Worm (Caenorhabditis elegans) whole organism, L3 larva: ENCODE measurements around the gene F26G1.9.

ENCODE experiments used
- R02D3.7 ChIP-seq: fragments of 150-350 bp; optimal IDR thresholded peaks from 2 replicates; lab custom pipeline; 2014; ENCODE audit warnings: missing biosample characterization, missing genetic modification characterization
- ZK546.5 ChIP-seq: sonication (generic microtip); optimal IDR thresholded peaks from 2 replicates; lab custom pipeline; 2017; ENCODE audit warnings: missing biosample characterization, missing genetic modification characterization
- aly-2 ChIP-seq: fragments of 150-350 bp; optimal IDR thresholded peaks from 2 replicates; lab custom pipeline; 2014; ENCODE audit warnings: missing biosample characterization, missing genetic modification characterization
- ama-1 ChIP-seq: fragments of 150-350 bp; optimal IDR thresholded peaks from 2 replicates; lab custom pipeline; 2018
- ceh-16 ChIP-seq: sonication (generic microtip); optimal IDR thresholded peaks from 2 replicates; lab custom pipeline; 2017; ENCODE audit warnings: missing biosample characterization, missing genetic modification characterization
- ceh-9 ChIP-seq: sonication (generic microtip); optimal IDR thresholded peaks from 2 replicates; lab custom pipeline; 2018; ENCODE audit warnings: missing biosample characterization, missing genetic modification characterization
- egl-5 ChIP-seq: fragments of 150-350 bp; optimal IDR thresholded peaks from 2 replicates; lab custom pipeline; 2017; ENCODE audit warnings: missing biosample characterization, missing genetic modification reagents, missing genetic modification characterization, inconsistent platforms
- elt-1 ChIP-seq: fragments of 150-350 bp; optimal IDR thresholded peaks from 2 replicates; lab custom pipeline; 2014; ENCODE audit warnings: missing biosample characterization, missing genetic modification characterization
- elt-2 ChIP-seq: sonication (generic microtip); optimal IDR thresholded peaks from 2 replicates; lab custom pipeline; 2016; ENCODE audit warnings: missing genetic modification reagents, mild to moderate bottlenecking, missing genetic modification characterization, missing compliant biosample characterization
- elt-3 ChIP-seq, 3 experiments: fragments of 150-350 bp in 1 of 3; sonication (generic microtip) in 2 of 3; optimal IDR thresholded peaks; 2 replicates in 2 of 3; 4 replicates in 1 of 3; lab custom pipeline; 2014 to 2017; ENCODE audit warnings: missing biosample characterization in 3 of 3, missing genetic modification characterization in 3 of 3
- fkh-10 ChIP-seq: sonication (generic microtip); optimal IDR thresholded peaks from 2 replicates; lab custom pipeline; 2017; ENCODE audit warnings: missing biosample characterization, missing genetic modification reagents, missing genetic modification characterization
- fkh-2 ChIP-seq: fragments of 150-350 bp; optimal IDR thresholded peaks from 2 replicates; lab custom pipeline; 2014; ENCODE audit warnings: missing biosample characterization, missing genetic modification reagents, missing genetic modification characterization
- fos-1 ChIP-seq: fragments of 150-350 bp; optimal IDR thresholded peaks from 2 replicates; lab custom pipeline; 2014; ENCODE audit warnings: missing biosample characterization, missing genetic modification characterization
- hmg-11 ChIP-seq: sonication (generic microtip); optimal IDR thresholded peaks from 2 replicates; lab custom pipeline; 2016; ENCODE audit warnings: missing genetic modification characterization, missing compliant biosample characterization
- jun-1 ChIP-seq: fragments of 150-350 bp; optimal IDR thresholded peaks from 2 replicates; lab custom pipeline; 2014; ENCODE audit warnings: missing biosample characterization, missing genetic modification reagents, missing genetic modification characterization
- lin-15B ChIP-seq: fragments of 150-350 bp; optimal IDR thresholded peaks from 2 replicates; lab custom pipeline; 2014; ENCODE audit warnings: missing biosample characterization, missing genetic modification characterization
- lsy-12 ChIP-seq: sonication (generic microtip); optimal IDR thresholded peaks from 2 replicates; lab custom pipeline; 2016; ENCODE audit warnings: mild to moderate bottlenecking, missing genetic modification characterization, missing compliant biosample characterization
- mml-1 ChIP-seq: fragments of 150-350 bp; sonication (generic microtip); optimal IDR thresholded peaks from 3 replicates; lab custom pipeline; 2014; ENCODE audit warnings: missing biosample characterization, missing genetic modification characterization
- nhr-11 ChIP-seq: fragments of 150-350 bp; optimal IDR thresholded peaks from 2 replicates; lab custom pipeline; 2014; ENCODE audit warnings: missing biosample characterization, missing genetic modification characterization
- nhr-12 ChIP-seq: fragments of 150-350 bp; optimal IDR thresholded peaks from 2 replicates; lab custom pipeline; 2014; ENCODE audit warnings: missing biosample characterization, missing genetic modification characterization
- nhr-23 ChIP-seq: fragments of 150-350 bp; optimal IDR thresholded peaks from 2 replicates; lab custom pipeline; 2014; ENCODE audit warnings: missing biosample characterization, missing genetic modification reagents, missing genetic modification characterization
- nhr-25 ChIP-seq: sonication (generic microtip); optimal IDR thresholded peaks from 2 replicates; lab custom pipeline; 2017; ENCODE audit warnings: missing biosample characterization, missing genetic modification characterization
- nhr-67 ChIP-seq: fragments of 150-350 bp; optimal IDR thresholded peaks from 2 replicates; lab custom pipeline; 2014; ENCODE audit warnings: missing biosample characterization, missing genetic modification characterization
- nhr-77 ChIP-seq: fragments of 150-350 bp; optimal IDR thresholded peaks from 2 replicates; lab custom pipeline; 2014; ENCODE audit warnings: missing biosample characterization, missing genetic modification characterization
- pqm-1 ChIP-seq: fragments of 150-350 bp; optimal IDR thresholded peaks from 2 replicates; lab custom pipeline; 2017; ENCODE audit warnings: missing biosample characterization, missing genetic modification characterization, inconsistent platforms
- sea-2 ChIP-seq: fragments of 150-350 bp; sonication (generic microtip); optimal IDR thresholded peaks from 4 replicates; lab custom pipeline; 2014; ENCODE audit warnings: missing biosample characterization, missing genetic modification reagents, missing genetic modification characterization
- skn-1 ChIP-seq: fragments of 150-350 bp; optimal IDR thresholded peaks from 2 replicates; lab custom pipeline; 2014; ENCODE audit warnings: missing biosample characterization, missing genetic modification characterization
- tbx-2 ChIP-seq: sonication (generic microtip); optimal IDR thresholded peaks from 2 replicates; lab custom pipeline; 2016; ENCODE audit warnings: mild to moderate bottlenecking, missing genetic modification characterization, missing compliant biosample characterization
- unc-39 ChIP-seq: sonication (generic microtip); optimal IDR thresholded peaks from 4 replicates; lab custom pipeline; 2017; ENCODE audit warnings: missing biosample characterization, missing genetic modification characterization
- unc-62 ChIP-seq: fragments of 150-350 bp; sonication (generic microtip); optimal IDR thresholded peaks from 4 replicates; lab custom pipeline; 2014; ENCODE audit warnings: missing biosample characterization, missing genetic modification reagents, missing genetic modification characterization
- zag-1 ChIP-seq: fragments of 150-350 bp; optimal IDR thresholded peaks from 2 replicates; lab custom pipeline; 2014; ENCODE audit warnings: missing biosample characterization, missing genetic modification characterization

Gene F26G1.9

DNA sequence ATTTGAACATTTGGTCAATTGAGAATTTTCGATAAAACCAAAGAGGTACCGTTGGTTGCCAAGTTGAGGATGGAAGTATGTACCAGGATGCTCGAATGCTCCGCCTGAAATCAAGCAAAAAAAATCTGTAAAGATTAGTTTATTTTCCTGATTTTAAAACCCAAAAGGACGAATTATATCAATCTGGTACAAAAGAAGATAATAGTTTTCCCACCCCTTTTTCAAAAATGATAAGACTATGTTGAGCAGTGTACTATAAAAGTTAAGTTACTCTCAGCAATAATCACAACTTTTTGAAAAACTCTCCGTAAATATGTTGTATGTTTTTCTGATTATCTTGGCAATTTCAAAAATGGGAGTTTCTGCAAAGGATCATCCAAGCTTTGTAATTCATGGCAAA is 15.3 kb downstream of the F26G1.9 start, which contains the start of gene F26G1.3:
TSS of gene F26G1.3 (plus strand) at position 301 of the 400 bp plus-strand sequence.
- TF ChIP-seq fos-1 (tag; lab: Kevin White, UChicago) (no peak), ama-1 (lab: Kevin White, UChicago) (no peak), ceh-9 (tag; lab: Kevin White, UChicago) (no peak), hmg-11 (tag; lab: Kevin White, UChicago) (no peak), fkh-2 (tag; lab: Kevin White, UChicago) (no peak), lin-15B (tag; lab: Kevin White, UChicago) (no peak), nhr-25 (tag; lab: Kevin White, UChicago) (no peak)

DNA sequence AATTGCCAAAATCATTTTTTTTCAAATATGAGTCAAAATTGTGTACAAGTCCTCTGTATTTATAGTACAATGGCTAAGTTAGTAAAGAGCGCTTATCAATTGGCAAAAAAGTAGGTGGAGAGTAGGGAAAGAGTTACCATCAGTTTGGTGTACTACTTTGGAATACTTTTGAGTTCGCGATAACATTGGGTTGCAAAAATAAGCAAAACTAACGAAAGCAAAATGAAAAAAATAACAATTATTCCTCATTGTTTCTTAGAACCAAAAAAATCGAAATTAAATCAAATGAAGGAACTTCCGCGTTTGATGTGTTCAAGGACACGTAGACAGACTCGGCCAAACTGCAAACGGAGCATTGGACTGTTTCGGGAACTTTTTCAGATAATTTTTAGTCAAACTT is 17.0 kb downstream of the F26G1.9 start, which contains the start of gene C27D9.2:
TSS of gene C27D9.2 (minus strand) at position 101 of the 400 bp plus-strand sequence.
- TF ChIP-seq egl-5 (tag; lab: Kevin White, UChicago) = no peak
- TF ChIP-seq tbx-2 (tag; lab: Kevin White, UChicago) = no peak
- no peak for TF ChIP-seq unc-39
- TF ChIP-seq elt-1 (tag; lab: Kevin White, UChicago) = no peak
- no peak for TF ChIP-seq sea-2 (GFP tag; lab: Kevin White, UChicago)
- TF ChIP-seq nhr-77 = no peak
- no peak for TF ChIP-seq ceh-9 (tag; lab: Kevin White, UChicago)

DNA sequence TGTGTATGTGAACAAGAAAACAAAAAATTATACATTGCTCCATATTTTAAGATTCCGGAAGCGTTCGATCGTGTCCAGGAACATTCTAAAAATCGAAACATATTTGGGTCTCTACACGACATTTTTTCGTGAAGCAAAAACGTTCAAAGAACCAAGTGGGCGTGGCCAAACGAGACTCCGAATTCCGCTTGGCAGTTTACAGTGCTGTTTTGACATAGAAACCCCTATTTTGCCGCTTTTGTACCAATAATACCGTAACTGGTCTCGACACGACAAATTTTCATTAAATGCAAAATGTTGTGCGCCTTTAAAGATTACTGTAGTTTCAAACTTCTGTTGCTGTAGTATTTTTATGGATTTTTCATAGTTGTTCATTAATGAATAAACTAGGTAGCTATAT is 18.1 kb downstream of the F26G1.9 start:
- TF ChIP-seq aly-2 (tag; lab: Kevin White, UChicago) (no peak), fkh-10 (no peak), sea-2 (GFP tag; lab: Kevin White, UChicago) (no peak), ama-1 (lab: Kevin White, UChicago) (no peak), elt-2 (tag; lab: Kevin White, UChicago) (no peak), unc-39 (no peak), nhr-11 (tag; lab: Kevin White, UChicago) (no peak), R02D3.7 (no peak), zag-1 (tag; lab: Kevin White, UChicago) (no peak)

DNA sequence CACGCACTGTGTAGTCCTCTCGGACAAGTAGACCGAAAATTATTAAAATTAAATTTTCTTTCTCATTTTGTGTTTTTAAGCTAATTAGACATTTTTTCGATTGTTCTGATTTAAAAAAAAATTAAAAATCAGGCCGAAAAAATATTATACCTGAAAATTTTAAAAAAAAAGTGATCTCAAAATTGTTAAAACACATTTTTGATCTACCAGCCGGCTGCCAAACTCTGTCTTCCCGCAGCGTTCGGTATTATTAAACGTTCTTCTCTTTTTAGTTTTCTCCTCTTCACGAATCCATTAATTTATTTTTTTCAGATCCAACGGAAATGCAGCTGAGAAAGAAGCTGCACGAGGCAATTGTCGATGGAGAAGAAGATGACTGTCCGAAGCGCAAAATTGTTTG is 20.7 kb downstream of the F26G1.9 start, which contains the start of gene C27D9.1:
TSS of gene C27D9.1 (plus strand) at position 281 of the 400 bp plus-strand sequence.
- TF ChIP-seq nhr-12 (no peak), skn-1 (no peak)

DNA sequence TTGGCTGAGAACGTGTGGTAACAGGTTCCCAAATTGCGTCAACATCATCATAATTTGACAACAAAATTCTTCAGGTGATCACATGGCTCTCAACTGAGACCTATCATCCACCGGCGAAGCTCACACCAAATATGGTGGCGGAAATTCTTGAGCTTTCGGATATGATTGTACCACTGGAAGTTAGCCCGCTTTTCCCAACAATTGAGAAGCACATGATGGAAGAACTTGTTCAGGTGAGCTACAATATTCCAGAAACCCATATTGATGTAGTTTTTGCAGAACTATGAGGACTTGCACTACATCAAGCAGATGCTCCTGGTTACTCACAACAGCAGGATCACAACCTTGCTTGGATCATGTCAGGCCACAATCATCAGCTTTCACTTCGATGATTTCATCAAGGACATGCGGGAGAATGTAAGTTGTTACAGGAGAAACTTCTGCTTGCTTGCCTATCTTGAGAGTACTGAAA is 21.5 kb downstream of the F26G1.9 start, which contains the start of gene F41C3.1:
TSS of gene F41C3.1 (plus strand) at position 51 of the 472 bp plus-strand sequence.
- no peak for TF ChIP-seq ama-1 (lab: Kevin White, UChicago)
- TF ChIP-seq nhr-12 = no peak
- TF ChIP-seq fos-1 (tag; lab: Kevin White, UChicago) = no peak
- TF ChIP-seq ceh-16 (tag; lab: Kevin White, UChicago) = no peak
- TF ChIP-seq unc-62 (GFP tag; lab: Kevin White, UChicago) = no peak
- TF ChIP-seq nhr-77 = no peak
- TF ChIP-seq lin-15B (tag; lab: Kevin White, UChicago) = no peak
- no peak for TF ChIP-seq jun-1 (tag; lab: Kevin White, UChicago)
- TF ChIP-seq tbx-2 (tag; lab: Kevin White, UChicago) = no peak
- TF ChIP-seq mml-1 = no peak
- no peak for TF ChIP-seq nhr-67 (tag; lab: Kevin White, UChicago)
- TF ChIP-seq ZK546.5 (tag; lab: Kevin White, UChicago) = no peak
- TF ChIP-seq ceh-9 (tag; lab: Kevin White, UChicago) = no peak
- TF ChIP-seq lsy-12 (tag; lab: Kevin White, UChicago) = no peak
- no peak for TF ChIP-seq nhr-11 (tag; lab: Kevin White, UChicago)
- no peak for TF ChIP-seq pqm-1 (tag; lab: Kevin White, UChicago)
- no peak for TF ChIP-seq sea-2 (GFP tag; lab: Kevin White, UChicago)
- no peak for TF ChIP-seq nhr-23 (tag; lab: Kevin White, UChicago)
- no peak for TF ChIP-seq elt-2 (tag; lab: Kevin White, UChicago)
- TF ChIP-seq, all 47 proteins: peak for 0

DNA sequence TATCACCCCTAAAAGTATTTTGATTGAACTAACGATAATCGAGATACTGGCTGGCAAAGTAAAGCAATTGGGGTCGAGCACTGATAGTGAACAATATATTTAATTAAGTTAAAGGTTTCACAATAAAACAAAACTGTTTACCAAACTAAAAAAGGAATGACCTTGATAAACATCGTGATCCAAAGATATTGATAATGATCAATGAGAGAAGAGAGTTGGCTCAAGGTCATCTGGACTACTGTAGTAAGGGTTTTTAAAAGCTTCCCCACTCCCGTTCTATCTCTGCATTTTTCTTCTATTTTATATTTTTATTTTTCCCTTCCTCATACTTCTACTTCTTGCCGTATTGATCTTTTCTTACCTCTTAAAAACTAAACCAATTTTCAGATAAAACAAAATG is 24.2 kb downstream of the F26G1.9 start, which contains the start of gene F41C3.2:
TSS of gene F41C3.2 (plus strand) at position 388 of the 400 bp plus-strand sequence.
- TF ChIP-seq elt-1 (tag; lab: Kevin White, UChicago) (no peak), ceh-16 (tag; lab: Kevin White, UChicago) (no peak), fkh-10 (no peak), lin-15B (tag; lab: Kevin White, UChicago) (no peak), zag-1 (tag; lab: Kevin White, UChicago) (no peak), skn-1 (no peak), ceh-9 (tag; lab: Kevin White, UChicago) (no peak), nhr-25 (tag; lab: Kevin White, UChicago) (peak; percentile 46), elt-3 (tag; optimal IDR thresholded peaks at IDR 0.05; lab: Kevin White, UChicago) (peak in 1 of 3 experiments; percentile 2), nhr-23 (tag; lab: Kevin White, UChicago) (no peak)
